Fruit fly (Drosophila melanogaster): ENCODE data around the gene Dhfr.

The Dhfr gene

DNA sequence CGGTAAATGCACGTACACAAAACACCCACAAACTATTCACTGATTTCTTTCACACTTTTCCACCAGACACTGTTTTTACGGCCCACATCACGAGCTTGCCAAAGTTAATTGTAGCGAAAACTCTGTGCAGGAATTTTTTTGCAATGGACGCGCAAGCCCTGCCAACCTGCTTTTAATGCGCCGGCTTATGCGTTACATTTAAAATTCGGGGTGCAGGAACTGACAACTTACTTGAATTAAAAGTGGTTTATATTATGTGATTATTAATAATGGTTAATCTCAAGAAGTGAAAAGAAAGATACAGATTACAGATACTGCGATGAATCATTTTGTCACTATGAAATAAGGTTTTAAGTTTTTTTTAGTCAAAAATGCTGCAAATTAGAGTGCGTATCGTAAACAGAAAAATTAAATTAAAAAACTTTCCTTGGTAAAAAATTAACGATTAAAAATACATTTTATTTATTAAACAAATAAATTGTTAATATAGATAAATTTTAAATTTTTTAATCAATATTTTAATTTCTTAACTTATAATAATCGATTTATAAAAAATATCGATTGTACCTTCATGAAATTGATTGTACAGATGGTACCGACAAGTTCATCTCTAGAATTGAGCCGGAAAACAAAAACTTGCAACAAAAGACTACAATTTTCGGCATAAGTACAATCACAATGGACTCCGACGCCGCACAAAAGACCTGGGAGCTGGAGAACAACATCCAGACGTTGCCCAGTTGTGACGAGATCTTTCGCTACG lies 11.3 kb upstream of the Dhfr start, which contains the start of the genes CG42232 and CSN5 (continued):
- peak; percentile 49 for TF ChIP-seq CG17385 (GFP tag; optimal IDR thresholded peaks at IDR 0.05)
- no peak for TF ChIP-seq ftz-f1 (GFP tag; optimal IDR thresholded peaks at IDR 0.05)
- no peak for TF ChIP-seq Nf-YC (tag; optimal IDR thresholded peaks at IDR 0.05)
- TF ChIP-seq Dfd (GFP tag; optimal IDR thresholded peaks at IDR 0.05), result no peak
- TF ChIP-seq unpg (GFP tag; optimal IDR thresholded peaks at IDR 0.05), result no peak
- TF ChIP-seq CG2875 (GFP tag; optimal IDR thresholded peaks at IDR 0.05), result peak; percentile 26
- TF ChIP-seq unc-4 (GFP tag; IDR thresholded peaks at IDR 0.05; ENCODE audit: partially characterized antibody), result peak; percentile 50; the same call in 1 of the 2 replicates
- no peak for TF ChIP-seq CG12236 (GFP tag; optimal IDR thresholded peaks at IDR 0.05)
- peak; percentile 39 for TF ChIP-seq Asciz (GFP tag; optimal IDR thresholded peaks at IDR 0.05)
- TF ChIP-seq CG15514 (GFP tag; optimal IDR thresholded peaks at IDR 0.05), result peak; percentile 59
- TF ChIP-seq dmrt99B (tag; optimal IDR thresholded peaks at IDR 0.05), result no peak
- TF ChIP-seq ash1 (GFP tag; optimal IDR thresholded peaks at IDR 0.05), result no peak
- peak; percentile 48 for TF ChIP-seq tin (GFP tag; optimal IDR thresholded peaks at IDR 0.05)
- no peak for TF ChIP-seq ranshi (GFP tag; IDR thresholded peaks at IDR 0.05)
- TF ChIP-seq Fer2 (tag; optimal IDR thresholded peaks at IDR 0.05), result peak; percentile 47
- TF ChIP-seq sc (optimal IDR thresholded peaks at IDR 0.05), result no peak
- TF ChIP-seq sc (GFP tag; optimal IDR thresholded peaks at IDR 0.05), result no peak
- no peak for TF ChIP-seq zf30C (GFP tag; optimal IDR thresholded peaks at IDR 0.05)
- no peak for TF ChIP-seq CG4854 (GFP tag; optimal IDR thresholded peaks at IDR 0.05)
- TF ChIP-seq Hsf (GFP tag; optimal IDR thresholded peaks at IDR 0.05), result peak; percentile 66
- TF ChIP-seq stwl (tag; optimal IDR thresholded peaks at IDR 0.05), result peak; percentile 68
- TF ChIP-seq trem (tag; optimal IDR thresholded peaks at IDR 0.05), result peak; percentile 99
- no peak for TF ChIP-seq CG11504 (tag; optimal IDR thresholded peaks at IDR 0.05)
- no peak for TF ChIP-seq vfl (GFP tag; optimal IDR thresholded peaks at IDR 0.05)
- no peak for TF ChIP-seq CG13894 (tag; optimal IDR thresholded peaks at IDR 0.05)
- no peak for TF ChIP-seq gro (GFP tag; optimal IDR thresholded peaks at IDR 0.05)
- peak; percentile 45; the same call in 1 of the 2 replicates for TF ChIP-seq CG6272 (GFP tag; IDR thresholded peaks at IDR 0.05)
- TF ChIP-seq CG4707 (GFP tag; optimal IDR thresholded peaks at IDR 0.05), result no peak
- TF ChIP-seq CrebB (tag; optimal IDR thresholded peaks at IDR 0.05), result no peak
- TF ChIP-seq CG17912 (GFP tag; optimal IDR thresholded peaks at IDR 0.05), result no peak
- TF ChIP-seq CG12744 (GFP tag; optimal IDR thresholded peaks at IDR 0.05), result no peak
- no peak for TF ChIP-seq Tbp (GFP tag; optimal IDR thresholded peaks at IDR 0.05)
- TF ChIP-seq Dbx (GFP tag; IDR thresholded peaks at IDR 0.05), result peak; percentile 47; the same call in 1 of the 3 replicates
- no peak for TF ChIP-seq lov (optimal IDR thresholded peaks at IDR 0.05)
- no peak for TF ChIP-seq lov (GFP tag; IDR thresholded peaks at IDR 0.05)
- TF ChIP-seq CG9609 (GFP tag; optimal IDR thresholded peaks at IDR 0.05), result peak; percentile 0
- peak; percentile 44; the same call in 1 of the 2 replicates for TF ChIP-seq CG17328 (GFP tag; IDR thresholded peaks at IDR 0.05)
- no peak for TF ChIP-seq CG30431 (GFP tag; optimal IDR thresholded peaks at IDR 0.05)
- TF ChIP-seq pzg (GFP tag; optimal IDR thresholded peaks at IDR 0.05), result peak; percentile 50
- TF ChIP-seq CG9876 (GFP tag; optimal IDR thresholded peaks at IDR 0.05), result no peak
- peak; percentile 9 for TF ChIP-seq CG7786 (GFP tag; optimal IDR thresholded peaks at IDR 0.05)
- peak; percentile 80 for TF ChIP-seq CG13775 (GFP tag; optimal IDR thresholded peaks at IDR 0.05)
- peak; percentile 63 for TF ChIP-seq CG12104 (GFP tag; optimal IDR thresholded peaks at IDR 0.05)
- peak; percentile 37 for TF ChIP-seq MESR4 (GFP tag; optimal IDR thresholded peaks at IDR 0.05)
- no peak for TF ChIP-seq Jarid2 (GFP tag; optimal IDR thresholded peaks at IDR 0.05)
- no peak for TF ChIP-seq CG8359 (GFP tag; optimal IDR thresholded peaks at IDR 0.05; ENCODE audit: borderline replicate concordance)
- peak; percentile 75 for TF ChIP-seq CG4424 (GFP tag; optimal IDR thresholded peaks at IDR 0.05)
- no peak for TF ChIP-seq Atf3 (GFP tag; optimal IDR thresholded peaks at IDR 0.05)
- no peak for TF ChIP-seq org-1 (GFP tag; optimal IDR thresholded peaks at IDR 0.05)
- no peak for TF ChIP-seq ERR (GFP tag; optimal IDR thresholded peaks at IDR 0.05)
